Fruit fly (Drosophila melanogaster): ENCODE data around the gene spi.

The spi gene

DNA sequence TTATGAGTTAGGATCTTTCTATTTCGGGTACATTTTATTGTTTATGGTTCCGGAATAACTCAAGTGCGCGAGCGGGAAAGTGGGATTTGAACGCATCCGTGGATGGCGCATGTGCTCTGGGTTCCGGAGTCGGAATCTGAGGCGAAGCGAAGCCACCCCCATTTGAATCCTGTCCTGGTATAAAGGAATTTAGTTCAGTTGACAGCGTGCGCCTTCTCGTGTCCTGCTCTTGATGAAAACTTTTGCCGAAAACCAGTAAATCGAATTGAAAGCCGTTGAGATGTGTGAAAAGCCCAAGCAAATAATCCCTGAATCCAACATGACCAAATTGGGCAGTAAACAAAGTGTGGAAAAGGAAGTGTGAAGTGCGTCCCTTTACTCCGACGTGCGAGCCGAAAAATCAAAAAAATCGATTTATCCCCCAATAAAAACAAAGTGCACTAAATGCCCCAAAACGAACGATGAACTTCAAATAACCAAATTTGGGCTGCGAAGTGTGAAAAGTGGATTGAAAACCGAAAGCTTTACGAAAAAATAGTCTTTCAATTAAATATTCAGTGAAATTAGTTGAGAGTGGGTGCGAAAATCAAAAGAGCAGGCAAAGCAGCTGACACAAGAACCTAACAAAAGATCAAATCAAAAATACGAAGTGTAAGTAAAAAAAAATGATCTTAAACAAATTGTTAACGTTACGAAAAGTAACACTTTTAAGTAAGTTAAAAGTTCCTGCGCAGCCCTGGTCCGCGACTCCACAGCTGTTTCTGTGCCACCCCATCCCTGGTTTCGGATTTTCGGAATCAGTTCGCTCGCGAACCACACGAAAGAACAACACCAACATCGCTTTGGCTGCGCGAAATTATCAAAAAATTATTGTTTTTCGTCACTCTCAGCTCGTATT, 9.6 kb upstream of the spi start, which contains the start of gene Lar:
TSS of gene Lar (plus strand) at position 188 of the 898 bp plus-strand sequence.
- TF ChIP-seq CG2116 (GFP tag; optimal IDR thresholded peaks at IDR 0.05), result peak; percentile 36
- TF ChIP-seq CG30020 (tag; optimal IDR thresholded peaks at IDR 0.05), result peak; percentile 45
- TF ChIP-seq CG6272 (GFP tag; IDR thresholded peaks at IDR 0.05), result peak; percentile 11; the same call in 1 of the 2 replicates
- TF ChIP-seq lilli (GFP tag; optimal IDR thresholded peaks at IDR 0.05), result peak; percentile 80
- TF ChIP-seq fd64A (GFP tag; optimal IDR thresholded peaks at IDR 0.05), result no peak
- TF ChIP-seq CG13296 (GFP tag; optimal IDR thresholded peaks at IDR 0.05), result peak; percentile 64
- TF ChIP-seq unc-4 (GFP tag; IDR thresholded peaks at IDR 0.05; ENCODE audit: partially characterized antibody), result peak; percentile 34; the same call in 1 of the 2 replicates
- peak; percentile 15 for TF ChIP-seq fd96Cb (tag; optimal IDR thresholded peaks at IDR 0.05)
- peak; percentile 53 for TF ChIP-seq bab2 (GFP tag; optimal IDR thresholded peaks at IDR 0.05)
- 0 out of 2 replicates have a peak, but pooled peaks have one; percentile 3 for TF ChIP-seq CG5953 (GFP tag; IDR thresholded peaks at IDR 0.05)
- TF ChIP-seq mam (GFP tag; optimal IDR thresholded peaks at IDR 0.05), result peak; percentile 74
- peak; percentile 44 for TF ChIP-seq CG6813 (GFP tag; optimal IDR thresholded peaks at IDR 0.05)
- TF ChIP-seq MBD-R2 (GFP tag; IDR thresholded peaks at IDR 0.05), result peak; percentile 91
- TF ChIP-seq CG7839 (tag; optimal IDR thresholded peaks at IDR 0.05), result peak; percentile 47
- TF ChIP-seq CG12236 (GFP tag; optimal IDR thresholded peaks at IDR 0.05), result no peak
- TF ChIP-seq D19B (GFP tag; optimal IDR thresholded peaks at IDR 0.05), result no peak
- TF ChIP-seq Dip3 (GFP tag; optimal IDR thresholded peaks at IDR 0.05), result peak; percentile 16
- peak; percentile 58 for TF ChIP-seq HLH54F (GFP tag; optimal IDR thresholded peaks at IDR 0.05)
- peak; percentile 64 for TF ChIP-seq PHDP (tag; optimal IDR thresholded peaks at IDR 0.05)
- peak; percentile 69 for TF ChIP-seq Hsf (GFP tag; optimal IDR thresholded peaks at IDR 0.05)
- TF ChIP-seq shn (GFP tag; optimal IDR thresholded peaks at IDR 0.05), result peak; percentile 71
- peak; percentile 60 for TF ChIP-seq CG2678 (tag; optimal IDR thresholded peaks at IDR 0.05)
- TF ChIP-seq CG8478 (optimal IDR thresholded peaks at IDR 0.05), result no peak
- peak; percentile 76 for TF ChIP-seq HmgD (GFP tag; optimal IDR thresholded peaks at IDR 0.05)
- TF ChIP-seq CG17612 (GFP tag; IDR thresholded peaks at IDR 0.05), result no peak
- TF ChIP-seq Mrtf (GFP tag; IDR thresholded peaks at IDR 0.05), result peak; percentile 50; the same call in 1 of the 3 replicates
- TF ChIP-seq CG17186 (GFP tag; optimal IDR thresholded peaks at IDR 0.05), result peak; percentile 68
- TF ChIP-seq Pdp1 (GFP tag; optimal IDR thresholded peaks at IDR 0.05), result peak; percentile 53 to 58
- no peak for TF ChIP-seq disco-r (GFP tag; optimal IDR thresholded peaks at IDR 0.05)
- TF ChIP-seq Max (GFP tag; optimal IDR thresholded peaks at IDR 0.05), result no peak
- no peak for TF ChIP-seq Scr (GFP tag; IDR thresholded peaks at IDR 0.05; ENCODE audit: partially characterized antibody)
- TF ChIP-seq Abd-B (GFP tag; optimal IDR thresholded peaks at IDR 0.05), result no peak
- TF ChIP-seq CG10267 (tag; optimal IDR thresholded peaks at IDR 0.05), result peak; percentile 58
- TF ChIP-seq CG3163 (GFP tag; optimal IDR thresholded peaks at IDR 0.05), result peak; percentile 46
- TF ChIP-seq danr (GFP tag; IDR thresholded peaks at IDR 0.05), result no peak
- peak; percentile 57 for TF ChIP-seq sisA (GFP tag; IDR thresholded peaks at IDR 0.05)
- TF ChIP-seq nerfin-1 (tag; optimal IDR thresholded peaks at IDR 0.05), result peak; percentile 96
- no peak for TF ChIP-seq sima (GFP tag; optimal IDR thresholded peaks at IDR 0.05)
- peak; percentile 70 for TF ChIP-seq nmo (GFP tag; optimal IDR thresholded peaks at IDR 0.05)
- peak; percentile 40 for TF ChIP-seq tx (GFP tag; optimal IDR thresholded peaks at IDR 0.05)
- no peak for TF ChIP-seq hb (GFP tag; IDR thresholded peaks at IDR 0.05; ENCODE audit: partially characterized antibody)
- TF ChIP-seq ATbp (GFP tag; optimal IDR thresholded peaks at IDR 0.05), result no peak
- no peak for TF ChIP-seq Dfd (GFP tag; optimal IDR thresholded peaks at IDR 0.05)
- TF ChIP-seq Tbp (GFP tag; optimal IDR thresholded peaks at IDR 0.05), result no peak
- no peak for TF ChIP-seq CG1647 (GFP tag; optimal IDR thresholded peaks at IDR 0.05)
- TF ChIP-seq CG2202 (tag; optimal IDR thresholded peaks at IDR 0.05), result no peak
- TF ChIP-seq zfh1 (GFP tag; IDR thresholded peaks at IDR 0.05), result peak; percentile 67
- TF ChIP-seq Usf (GFP tag; optimal IDR thresholded peaks at IDR 0.05), result no peak
- TF ChIP-seq CG10209 (GFP tag; optimal IDR thresholded peaks at IDR 0.05), result peak; percentile 47
